Worm (Caenorhabditis elegans): ENCODE results near the gene frm-7.

DNA sequence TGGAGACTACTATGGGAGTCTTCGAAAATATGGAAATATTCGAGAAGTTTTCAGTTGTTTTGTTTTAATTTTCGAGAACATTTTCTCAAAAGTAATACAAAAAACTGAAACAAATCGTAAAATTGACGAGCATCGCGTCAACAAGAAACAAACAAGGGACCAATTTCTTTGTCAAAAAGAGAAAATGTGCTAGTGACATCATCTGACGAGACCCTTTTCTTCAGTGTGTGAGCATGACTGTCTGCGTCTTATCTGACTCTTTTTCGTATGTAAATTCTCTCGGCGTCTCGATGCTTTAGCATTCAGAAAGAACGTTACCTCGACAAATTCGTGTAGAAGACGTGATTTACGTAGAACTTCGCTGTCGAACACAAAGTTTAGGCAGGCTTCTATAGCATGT lies 14.6 kb upstream of the frm-7 start:
- no peak for TF ChIP-seq tbx-2 (tag; optimal IDR thresholded peaks at IDR 0.05)
- TF ChIP-seq sox-2 (GFP tag; IDR thresholded peaks at IDR 0.05): no peak
- no peak for TF ChIP-seq pqm-1 (tag; optimal IDR thresholded peaks at IDR 0.05)
- no peak for TF ChIP-seq ets-4 (tag; optimal IDR thresholded peaks at IDR 0.05)
- no peak for TF ChIP-seq pha-4 (tag; optimal IDR thresholded peaks at IDR 0.05)
- no peak for TF ChIP-seq nhr-11 (tag; optimal IDR thresholded peaks at IDR 0.05)
